Worm (Caenorhabditis elegans) whole organism, young adult: ENCODE measurements around the gene clec-173.

Experiments used
- B0019.2 ChIP-seq: fragments of 200-800 bp; sonication (Bioruptor generic); conservative IDR thresholded peaks from 2 replicates; pipeline ENCODE4 v1.3.6; 2022; ENCODE audit warnings: missing genetic modification reagents, missing genetic modification characterization, missing compliant biosample characterization
- B0035.1 ChIP-seq: sonication (generic microtip); optimal IDR thresholded peaks from 2 replicates; lab custom pipeline; 2016; ENCODE audit warnings: missing genetic modification characterization, mild to moderate bottlenecking, missing compliant biosample characterization, missing genotype, missing genetic modification reagents
- C06A6.2 ChIP-seq: fragments of 200-800 bp; sonication (Bioruptor generic); conservative IDR thresholded peaks from 2 replicates; pipeline ENCODE4 v1.3.6; 2022; ENCODE audit warnings: missing genetic modification characterization, missing compliant biosample characterization
- C17E4.6 ChIP-seq: fragments of 200-800 bp; sonication (Bioruptor generic); IDR thresholded peaks from 2 replicates; pipeline ENCODE4 v1.3.6; 2022; ENCODE audit warnings: missing genetic modification reagents, missing genetic modification characterization, missing compliant biosample characterization
- F10E7.11 ChIP-seq: sonication (generic microtip); optimal IDR thresholded peaks from 2 replicates; lab custom pipeline; 2017; ENCODE audit warnings: mild to moderate bottlenecking, missing genetic modification characterization, moderate library complexity, missing compliant biosample characterization
- F33H1.4 ChIP-seq: fragments of 200-800 bp; sonication (Bioruptor generic); IDR thresholded peaks from 2 replicates; pipeline ENCODE4 v1.3.6; 2022; ENCODE audit warnings: missing genetic modification reagents, missing genetic modification characterization, missing compliant biosample characterization
- K11D2.4 ChIP-seq: fragments of 200-800 bp; sonication (Bioruptor generic); IDR thresholded peaks from 2 replicates; pipeline ENCODE4 v1.3.6; 2022; ENCODE audit warnings: missing genetic modification reagents, missing genetic modification characterization, missing compliant biosample characterization
- Y95B8A.8 ChIP-seq: fragments of 200-800 bp; sonication (Bioruptor generic); IDR thresholded peaks from 2 replicates; pipeline ENCODE4 v1.3.6; 2022; ENCODE audit warnings: missing genetic modification reagents, missing genetic modification characterization, missing compliant biosample characterization
- ZK185.1 ChIP-seq: sonication (generic microtip); optimal IDR thresholded peaks from 2 replicates; lab custom pipeline; 2016; ENCODE audit warnings: mild to moderate bottlenecking, missing genetic modification characterization, missing compliant biosample characterization; ENCODE audit not compliant: poor library complexity, severe bottlenecking
- ama-1 ChIP-seq, 3 experiments: fragments of 150-350 bp in 1 of 3; sonication (generic microtip) in 2 of 3; optimal IDR thresholded peaks; 2 replicates each; lab custom pipeline; 2014 to 2018; ENCODE audit warnings: missing biosample characterization in 2 of 3, missing genetic modification characterization in 2 of 3, missing genetic modification reagents in 2 of 3
- atf-7 ChIP-seq: sonication (generic microtip); optimal IDR thresholded peaks from 2 replicates; lab custom pipeline; 2017; ENCODE audit warnings: mild to moderate bottlenecking, missing genetic modification characterization, missing compliant biosample characterization
- attf-5 ChIP-seq: fragments of 200-800 bp; sonication (Bioruptor generic); optimal IDR thresholded peaks from 2 replicates; lab custom pipeline; 2018; ENCODE audit warnings: mild to moderate bottlenecking, missing genetic modification characterization, missing compliant biosample characterization
- ceh-27 ChIP-seq: fragments of 200-800 bp; sonication (Bioruptor generic); optimal IDR thresholded peaks from 2 replicates; lab custom pipeline; 2018; ENCODE audit warnings: mild to moderate bottlenecking, missing genetic modification characterization, moderate library complexity, missing compliant biosample characterization
- efl-1 ChIP-seq: fragments of 150-350 bp; optimal IDR thresholded peaks from 2 replicates; lab custom pipeline; 2014; ENCODE audit warnings: missing biosample characterization, missing genetic modification reagents, missing genetic modification characterization
- ekl-4 ChIP-seq: fragments of 200-800 bp; sonication (Bioruptor generic); IDR thresholded peaks from 2 replicates; pipeline ENCODE4 v1.3.6; 2022; ENCODE audit warnings: missing genetic modification reagents, missing genetic modification characterization, missing compliant biosample characterization
- him-1 ChIP-seq: sonication (generic microtip); optimal IDR thresholded peaks from 2 replicates; lab custom pipeline; 2016; ENCODE audit warnings: missing genotype, missing genetic modification reagents, missing genetic modification characterization, missing compliant biosample characterization
- let-526 ChIP-seq: fragments of 200-800 bp; sonication (Bioruptor generic); IDR thresholded peaks from 2 replicates; pipeline ENCODE4 v1.3.6; 2022; ENCODE audit warnings: missing genetic modification reagents, missing genetic modification characterization, missing compliant biosample characterization
- lin-26 ChIP-seq: fragments of 200-800 bp; sonication (Bioruptor generic); IDR thresholded peaks from 2 replicates; pipeline ENCODE4 v1.3.6; 2022; ENCODE audit warnings: missing genetic modification reagents, missing genetic modification characterization, missing compliant biosample characterization
- lin-40 ChIP-seq: sonication (generic microtip); optimal IDR thresholded peaks from 2 replicates; lab custom pipeline; 2016; ENCODE audit warnings: missing genetic modification characterization, mild to moderate bottlenecking, missing compliant biosample characterization, missing genotype, missing genetic modification reagents
- lsl-1 ChIP-seq: fragments of 200-800 bp; sonication (Bioruptor generic); optimal IDR thresholded peaks from 2 replicates; lab custom pipeline; 2018; ENCODE audit warnings: mild to moderate bottlenecking, missing genetic modification characterization, moderate library complexity, missing compliant biosample characterization
- madf-10 ChIP-seq: sonication (generic microtip); optimal IDR thresholded peaks from 2 replicates; lab custom pipeline; 2016; ENCODE audit warnings: mild to moderate bottlenecking, missing genetic modification characterization, missing compliant biosample characterization
- madf-3 ChIP-seq: fragments of 200-800 bp; sonication (Bioruptor generic); IDR thresholded peaks from 2 replicates; pipeline ENCODE4 v1.3.6; 2022; ENCODE audit warnings: missing genetic modification reagents, missing genetic modification characterization, missing compliant biosample characterization
- madf-6 ChIP-seq: fragments of 200-800 bp; sonication (Bioruptor generic); IDR thresholded peaks from 2 replicates; pipeline ENCODE4 v1.3.6; 2022; ENCODE audit warnings: missing genetic modification reagents, missing genetic modification characterization, missing compliant biosample characterization
- nhr-120 ChIP-seq: fragments of 200-800 bp; sonication (Bioruptor generic); IDR thresholded peaks from 2 replicates; pipeline ENCODE4 v1.3.6; 2022; ENCODE audit warnings: missing genetic modification characterization, missing compliant biosample characterization
- nhr-179 ChIP-seq: sonication (generic microtip); optimal IDR thresholded peaks from 2 replicates; lab custom pipeline; 2016; ENCODE audit warnings: mild to moderate bottlenecking, missing genetic modification characterization, missing compliant biosample characterization
- pbrm-1 ChIP-seq: fragments of 200-800 bp; sonication (Bioruptor generic); IDR thresholded peaks from 2 replicates; pipeline ENCODE4 v1.3.6; 2022; ENCODE audit warnings: missing genetic modification reagents, missing genetic modification characterization, missing compliant biosample characterization
- repo-1 ChIP-seq: sonication (generic microtip); optimal IDR thresholded peaks from 2 replicates; lab custom pipeline; 2017; ENCODE audit warnings: mild to moderate bottlenecking, missing genetic modification characterization, missing compliant biosample characterization
- sea-2 ChIP-seq: fragments of 200-800 bp; sonication (Bioruptor generic); IDR thresholded peaks from 2 replicates; pipeline ENCODE4 v1.3.6; 2022; ENCODE audit warnings: missing genetic modification characterization, missing compliant biosample characterization
- snpc-1.3 ChIP-seq: sonication (generic microtip); optimal IDR thresholded peaks from 2 replicates; lab custom pipeline; 2017; ENCODE audit warnings: missing genetic modification characterization, mild to moderate bottlenecking, missing compliant biosample characterization, antibody characterized with exemption, moderate library complexity, missing genotype, missing genetic modification reagents; ENCODE audit not compliant: insufficient read depth
- tbx-9 ChIP-seq: sonication (generic microtip); optimal IDR thresholded peaks from 2 replicates; lab custom pipeline; 2016; ENCODE audit warnings: borderline replicate concordance, missing genetic modification characterization, inconsistent platforms, missing compliant biosample characterization
- tlf-1 ChIP-seq: fragments of 200-800 bp; sonication (Bioruptor generic); optimal IDR thresholded peaks from 2 replicates; lab custom pipeline; 2018; ENCODE audit warnings: mild to moderate bottlenecking, missing genetic modification characterization, missing compliant biosample characterization
- xnd-1 ChIP-seq: sonication (generic microtip); optimal IDR thresholded peaks from 2 replicates; lab custom pipeline; 2016; ENCODE audit warnings: missing genotype, missing genetic modification reagents, missing genetic modification characterization, missing compliant biosample characterization
- zfh-2 ChIP-seq: fragments of 200-800 bp; sonication (Bioruptor generic); conservative IDR thresholded peaks from 2 replicates; pipeline ENCODE4 v1.3.6; 2022; ENCODE audit warnings: missing genetic modification reagents, missing genetic modification characterization, missing compliant biosample characterization
- ztf-22 ChIP-seq: fragments of 200-800 bp; sonication (Bioruptor generic); optimal IDR thresholded peaks from 2 replicates; lab custom pipeline; 2018; ENCODE audit warnings: mild to moderate bottlenecking, missing genetic modification characterization, moderate library complexity, missing compliant biosample characterization
- ztf-26 ChIP-seq: sonication (generic microtip); optimal IDR thresholded peaks from 2 replicates; lab custom pipeline; 2017; ENCODE audit warnings: missing genetic modification characterization, missing compliant biosample characterization
- ztf-6 ChIP-seq: fragments of 200-800 bp; sonication (Bioruptor generic); IDR thresholded peaks from 2 replicates; pipeline ENCODE4 v1.3.6; 2022; ENCODE audit warnings: missing genetic modification reagents, missing genetic modification characterization, missing compliant biosample characterization

Gene clec-173

ce11 chrIV:3294553-3295185, 27.2 kb upstream of the clec-173 start, which contains the start of gene W08E12.7 (continued):
- TF ChIP-seq F10E7.11 (no peak), lin-40 (tag; lab: Kevin White, UChicago) (peak; percentile 87), ztf-22 (GFP tag; lab: Kevin White, UChicago) (no peak), lsl-1 (GFP tag; lab: Kevin White, UChicago) (peak; percentile 92), let-526 (GFP tag; lab: Robert Waterston, UW) (peak; percentile 88; the same call in 1 of the 2 replicates), tlf-1 (GFP tag; lab: Kevin White, UChicago) (peak; percentile 92), attf-5 (GFP tag; lab: Kevin White, UChicago) (peak; percentile 99), ama-1 (optimal IDR thresholded peaks at IDR 0.05; lab: Kevin White, UChicago) (no peak), ama-1 (GFP tag; optimal IDR thresholded peaks at IDR 0.05; lab: Kevin White, UChicago) (peak in 1 of 2 experiments; percentile 43), tbx-9 (tag; lab: Kevin White, UChicago) (no peak), B0035.1 (tag; lab: Kevin White, UChicago) (no peak), ZK185.1 (tag; lab: Kevin White, UChicago) (peak; percentile 87), ztf-26 (tag; lab: Kevin White, UChicago) (peak; percentile 2), pbrm-1 (GFP tag; lab: Robert Waterston, UW) (peak; percentile 91), B0019.2 (GFP tag; lab: Robert Waterston, UW) (peak; percentile 93), repo-1 (tag; lab: Kevin White, UChicago) (no peak), madf-10 (tag; lab: Kevin White, UChicago) (peak; percentile 76)

DNA sequence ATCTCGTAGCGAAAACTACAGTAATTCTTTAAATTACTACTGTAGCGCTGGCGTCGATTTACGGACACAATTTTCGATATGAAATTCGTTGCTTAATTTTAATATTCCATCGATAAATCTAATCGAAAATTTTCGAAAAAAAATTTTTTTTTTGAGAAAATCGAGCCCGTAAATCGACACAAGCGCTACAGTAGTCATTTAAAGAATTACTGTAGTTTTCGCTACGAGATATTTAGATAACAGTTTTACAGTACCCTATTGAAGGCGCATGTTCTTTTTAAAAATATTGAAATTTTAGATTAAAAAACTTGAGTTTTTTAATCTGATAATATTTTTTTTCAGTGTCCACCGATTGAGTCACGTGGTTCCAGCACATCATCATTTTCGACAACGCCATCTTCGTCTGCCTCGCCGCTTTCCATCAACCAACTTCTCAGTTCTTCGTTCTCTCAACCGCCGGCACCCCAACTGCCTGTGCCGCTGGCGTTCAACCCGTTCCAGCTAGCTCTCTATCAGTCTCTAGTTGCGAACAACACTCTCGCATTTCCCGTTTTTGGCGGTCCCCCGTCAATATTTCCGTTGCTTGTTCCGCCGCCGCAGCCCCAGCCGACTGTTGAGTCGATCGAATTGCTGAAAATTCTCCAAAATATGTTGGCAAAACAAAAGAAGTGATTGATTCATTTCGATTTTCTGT, 26.5 kb upstream of the clec-173 start:
- no peak for TF ChIP-seq nhr-179 (tag; lab: Kevin White, UChicago)
- 0 out of 2 replicates have a peak, but pooled peaks have one; percentile 56 for TF ChIP-seq lin-26 (GFP tag; lab: Robert Waterston, UW)
- no peak for TF ChIP-seq sea-2 (GFP tag; lab: Robert Waterston, UW)
- TF ChIP-seq him-1 = no peak
- TF ChIP-seq ceh-27 (GFP tag; lab: Kevin White, UChicago) = no peak
- no peak for TF ChIP-seq efl-1
- TF ChIP-seq madf-3 (GFP tag; lab: Robert Waterston, UW) = no peak
- peak; percentile 61 for TF ChIP-seq F33H1.4
- TF ChIP-seq nhr-120 (GFP tag; lab: Robert Waterston, UW) = no peak
- TF ChIP-seq repo-1 (tag; lab: Kevin White, UChicago) = no peak
- peak; percentile 8 for TF ChIP-seq xnd-1 (tag; lab: Kevin White, UChicago)
- TF ChIP-seq madf-6 = peak; percentile 50; the same call in 1 of the 2 replicates
- peak; percentile 61; the same call in 1 of the 2 replicates for TF ChIP-seq zfh-2 (GFP tag; lab: Robert Waterston, UW)
- no peak for TF ChIP-seq atf-7 (tag; lab: Kevin White, UChicago)
- TF ChIP-seq madf-10 (tag; lab: Kevin White, UChicago) = no peak
- no peak for TF ChIP-seq K11D2.4 (GFP tag; lab: Robert Waterston, UW)
- TF ChIP-seq C06A6.2 (GFP tag; lab: Robert Waterston, UW) = no peak
- TF ChIP-seq ztf-6 (GFP tag; lab: Robert Waterston, UW) = no peak
- no peak for TF ChIP-seq snpc-1.3
- peak; percentile 40; the same call in 1 of the 2 replicates for TF ChIP-seq ekl-4 (GFP tag; lab: Robert Waterston, UW)
- TF ChIP-seq lsl-1 (GFP tag; lab: Kevin White, UChicago) = peak; percentile 86
- TF ChIP-seq let-526 (GFP tag; lab: Robert Waterston, UW) = no peak
- no peak for TF ChIP-seq Y95B8A.8 (GFP tag; lab: Robert Waterston, UW)
- no peak for TF ChIP-seq C17E4.6 (GFP tag; lab: Robert Waterston, UW)
